Worm (Caenorhabditis elegans) whole organism, L4/young adult: ENCODE measurements around the gene mam-4.
A peak's percentile ranks its signal among the peaks of the same experiment; 100 is the strongest.

Experiments used
- W03F9.2 ChIP-seq: fragments of 150-350 bp; optimal IDR thresholded peaks from 2 replicates; lab custom pipeline; 2014; ENCODE audit warnings: missing biosample characterization, missing genetic modification characterization
- dao-5 ChIP-seq: sonication (generic microtip); optimal IDR thresholded peaks from 2 replicates; lab custom pipeline; 2016; ENCODE audit warnings: missing genotype, missing genetic modification characterization, moderate library complexity, missing compliant biosample characterization
- him-1 ChIP-seq: sonication (generic microtip); optimal IDR thresholded peaks from 2 replicates; lab custom pipeline; 2016; ENCODE audit warnings: missing genotype, missing genetic modification reagents, missing genetic modification characterization, missing compliant biosample characterization

The mam-4 gene

DNA sequence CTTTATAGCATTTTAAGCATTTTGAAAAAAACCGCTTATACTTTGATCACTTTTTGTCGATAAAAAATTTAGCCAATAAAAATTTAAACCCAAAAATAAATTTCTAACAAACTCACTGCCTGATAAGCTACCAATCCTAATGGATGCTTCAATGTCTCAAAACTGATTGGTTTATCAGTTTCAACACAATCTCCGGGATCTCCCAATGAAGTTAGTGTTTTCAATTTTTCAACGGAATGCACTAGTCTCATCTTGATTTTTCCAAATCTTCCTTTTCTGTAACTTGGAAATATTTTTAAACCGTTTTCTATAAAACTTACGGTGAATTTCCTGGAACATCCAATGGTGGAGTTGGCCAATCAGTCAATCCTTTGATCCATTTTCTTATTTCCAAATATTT is 24.2 kb upstream of the mam-4 start:
- no peak for TF ChIP-seq W03F9.2 (tag; lab: Kevin White, UChicago)
- TF ChIP-seq dao-5 (tag; lab: Kevin White, UChicago): no peak
- TF ChIP-seq him-1 (tag; lab: Kevin White, UChicago): no peak

DNA sequence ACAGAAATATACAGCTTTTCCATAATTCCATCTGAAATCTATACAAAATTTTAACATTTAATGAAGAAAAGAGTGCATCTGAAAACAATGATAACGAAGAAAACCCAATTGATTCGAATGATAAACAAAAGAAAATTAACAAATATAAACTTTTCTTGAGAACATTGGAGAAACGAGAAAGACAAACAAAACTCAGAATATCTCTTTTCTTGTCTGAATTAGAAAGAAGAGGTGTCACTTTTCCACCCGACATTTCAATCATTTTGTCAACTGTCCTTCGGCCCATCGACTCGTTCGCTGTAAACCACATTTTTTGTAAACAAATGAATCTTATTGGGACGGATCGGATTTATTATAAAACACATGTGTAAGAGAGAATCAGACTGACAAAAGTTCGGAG is 22.0 kb upstream of the mam-4 start, which contains the start of gene bgal-1:
Gene bgal-1, minus strand, starts transcription at position 38 of the 400 bp plus-strand sequence.
- TF ChIP-seq W03F9.2 (tag; lab: Kevin White, UChicago) (no peak), him-1 (tag; lab: Kevin White, UChicago) (no peak), dao-5 (tag; lab: Kevin White, UChicago) (no peak)

DNA sequence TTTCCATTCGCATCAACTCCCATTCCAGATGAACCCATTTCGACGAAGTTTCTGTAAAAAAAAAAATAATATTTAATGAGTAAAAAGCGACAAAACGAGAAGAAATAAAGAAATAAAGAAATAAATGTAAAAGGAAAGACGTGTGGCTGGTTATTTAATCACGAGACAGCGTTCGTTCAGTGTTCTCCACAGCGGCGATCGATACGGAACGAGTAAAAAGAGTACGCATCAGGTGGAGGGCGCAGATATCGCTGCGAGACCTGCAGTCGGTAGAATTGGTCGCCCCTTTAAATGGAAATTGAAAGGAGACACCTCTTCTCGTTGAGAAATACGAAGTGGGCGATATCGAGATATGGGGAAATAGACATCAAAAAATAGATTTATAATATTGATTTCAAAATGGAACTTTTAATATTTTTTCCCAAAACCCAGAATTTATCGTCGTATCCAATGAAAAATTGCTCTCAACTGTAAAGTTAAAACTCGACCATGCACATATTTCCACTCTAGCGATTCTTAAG is 19.2 kb upstream of the mam-4 start, which contains the start of gene pqn-70:
Gene pqn-70, minus strand, starts transcription at position 51 of the 521 bp plus-strand sequence.
- TF ChIP-seq him-1 (tag; lab: Kevin White, UChicago): peak; percentile 66
- peak; percentile 72 for TF ChIP-seq W03F9.2 (tag; lab: Kevin White, UChicago)
- no peak for TF ChIP-seq dao-5 (tag; lab: Kevin White, UChicago)

DNA sequence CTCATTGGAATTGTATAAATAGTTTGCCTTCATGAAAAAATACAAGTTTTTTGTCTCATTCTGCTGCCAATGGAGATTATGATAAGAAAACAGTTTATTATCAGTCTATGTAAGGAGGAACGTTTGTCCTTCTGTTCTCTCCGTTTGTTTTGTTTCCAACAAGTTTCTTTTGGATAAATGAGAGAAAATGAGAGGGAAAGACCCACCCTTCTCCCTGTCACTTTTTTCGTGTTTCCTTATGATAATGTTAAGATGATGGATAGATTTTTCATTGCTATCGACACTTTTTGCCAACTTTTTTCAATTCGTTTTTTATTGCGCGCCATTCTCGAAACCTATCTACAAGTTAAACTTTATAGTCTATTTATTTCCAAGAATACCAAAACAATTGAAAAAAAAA is 16.8 kb upstream of the mam-4 start:
- TF ChIP-seq dao-5 (tag; lab: Kevin White, UChicago) (no peak), W03F9.2 (tag; lab: Kevin White, UChicago) (no peak), him-1 (tag; lab: Kevin White, UChicago) (no peak)

DNA sequence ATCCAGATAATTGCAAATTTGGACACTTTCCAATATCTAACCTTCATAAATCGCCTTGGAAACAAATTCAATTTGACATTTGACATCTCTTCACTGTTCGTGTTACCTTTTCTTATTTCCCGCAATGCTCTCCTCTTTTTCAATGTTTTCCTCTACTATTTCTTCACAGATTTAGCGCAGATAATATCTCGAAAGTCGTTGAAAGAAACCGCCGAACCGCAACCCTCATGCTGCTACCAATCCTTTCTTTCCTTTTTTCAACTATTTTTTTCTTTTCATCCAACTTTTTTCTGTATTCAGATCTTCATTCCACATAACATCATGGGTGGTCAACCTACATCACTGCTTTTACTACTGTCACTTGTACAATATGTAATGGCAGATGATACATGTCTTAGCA is 13.6 kb upstream of the mam-4 start, which contains the start of gene T19B10.5:
Gene T19B10.5, plus strand, starts transcription at position 301 of the 400 bp plus-strand sequence.
- no peak for TF ChIP-seq dao-5 (tag; lab: Kevin White, UChicago)
- TF ChIP-seq W03F9.2 (tag; lab: Kevin White, UChicago): no peak
- TF ChIP-seq him-1 (tag; lab: Kevin White, UChicago): no peak

DNA sequence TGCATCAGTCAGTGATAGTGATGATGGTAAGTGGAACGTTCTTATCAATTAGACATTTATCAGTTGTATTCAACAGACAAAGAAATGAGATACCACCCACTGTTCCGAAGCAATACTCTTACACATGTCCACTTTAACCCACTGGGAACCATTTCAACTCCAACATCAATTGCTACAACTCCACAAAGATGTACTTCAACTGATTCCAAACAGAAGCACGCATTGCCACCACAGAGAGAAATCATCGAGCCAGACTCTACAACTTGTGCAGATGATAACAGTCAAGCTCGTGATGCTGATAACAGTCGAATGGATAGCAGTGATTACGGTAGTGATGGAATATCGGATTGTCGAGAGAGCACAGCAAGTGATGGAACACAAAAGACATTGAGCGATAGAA is 12.1 kb upstream of the mam-4 start:
- TF ChIP-seq him-1 (tag; lab: Kevin White, UChicago) (no peak), dao-5 (tag; lab: Kevin White, UChicago) (no peak), W03F9.2 (tag; lab: Kevin White, UChicago) (no peak)

DNA sequence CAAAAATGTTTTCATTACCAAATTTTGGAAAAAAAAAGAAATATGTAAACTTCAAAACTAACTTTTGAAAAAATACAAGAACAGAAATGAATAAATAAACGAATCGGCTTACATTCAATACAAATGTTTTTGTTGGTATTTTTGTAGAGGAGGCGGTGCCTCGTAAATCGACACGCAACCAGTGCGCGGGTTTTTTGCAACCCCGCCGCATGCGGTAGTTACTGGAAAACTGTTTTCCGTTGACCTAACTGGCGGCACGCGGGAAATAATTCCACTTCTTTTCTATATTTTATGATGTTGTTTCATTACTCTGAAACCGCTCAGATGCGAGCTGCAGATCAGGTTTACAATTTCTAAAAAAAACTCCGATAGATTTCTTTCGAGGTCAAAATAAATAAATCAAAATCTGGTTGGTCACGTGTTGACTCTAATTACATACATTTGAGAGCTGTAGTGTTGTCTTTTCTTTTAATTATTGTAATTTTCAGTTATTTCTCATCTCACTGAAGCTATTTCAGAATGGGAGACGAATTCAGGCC is 8.7 kb upstream of the mam-4 start, which contains the start of the genes dvc-1 and ima-1:
Gene dvc-1, minus strand, starts transcription at position 145 of the 539 bp plus-strand sequence.
Gene ima-1, plus strand, starts transcription at position 489 of the 539 bp plus-strand sequence.
- TF ChIP-seq him-1 (tag; lab: Kevin White, UChicago) (no peak), W03F9.2 (tag; lab: Kevin White, UChicago) (no peak)

DNA sequence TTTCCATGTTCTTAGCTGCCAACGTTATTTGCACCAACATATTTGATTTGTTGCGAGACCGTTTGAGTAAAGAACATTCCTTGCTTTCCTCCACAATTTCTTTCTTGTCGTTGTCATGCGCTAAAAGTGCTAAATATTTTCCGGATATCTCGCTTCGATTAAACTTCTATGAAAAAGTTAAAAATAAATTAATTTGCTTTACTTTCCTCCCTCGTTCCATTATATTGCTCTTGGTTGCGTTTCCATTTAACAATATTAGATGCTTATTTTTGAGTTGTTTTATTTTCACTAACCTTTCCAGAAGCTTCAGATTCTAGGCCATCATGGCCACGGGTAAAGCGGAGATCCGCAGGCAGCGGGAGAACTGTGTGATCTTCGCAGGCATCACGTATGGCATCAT is 6.4 kb upstream of the mam-4 start, which contains the start of gene pgap-1:
Gene pgap-1, plus strand, starts transcription at position 301 of the 400 bp plus-strand sequence.
- TF ChIP-seq him-1 (tag; lab: Kevin White, UChicago) (no peak), dao-5 (tag; lab: Kevin White, UChicago) (no peak), W03F9.2 (tag; lab: Kevin White, UChicago) (no peak)

DNA sequence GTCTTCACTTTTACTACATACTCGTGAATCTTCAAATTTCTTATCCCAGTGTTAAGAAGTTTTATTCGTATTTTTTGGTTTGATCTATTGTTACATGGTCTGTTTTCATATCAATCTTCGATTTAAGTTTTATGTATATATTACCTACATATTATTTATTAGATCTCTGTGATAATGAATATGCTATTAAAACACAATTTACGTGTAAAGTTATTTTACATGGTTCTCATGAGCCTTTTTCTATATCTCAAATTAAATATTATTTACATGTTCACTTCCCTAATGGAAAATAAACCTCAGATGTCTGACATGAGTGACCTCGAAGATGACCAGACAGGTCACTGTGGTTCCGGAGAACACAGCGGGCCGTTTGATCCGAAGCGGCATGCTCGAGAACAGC is 3.4 kb upstream of the mam-4 start, which contains the start of gene mxl-1:
Gene mxl-1, plus strand, starts transcription at position 301 of the 400 bp plus-strand sequence.
- TF ChIP-seq W03F9.2 (tag; lab: Kevin White, UChicago) (no peak), dao-5 (tag; lab: Kevin White, UChicago) (no peak), him-1 (tag; lab: Kevin White, UChicago) (no peak)

DNA sequence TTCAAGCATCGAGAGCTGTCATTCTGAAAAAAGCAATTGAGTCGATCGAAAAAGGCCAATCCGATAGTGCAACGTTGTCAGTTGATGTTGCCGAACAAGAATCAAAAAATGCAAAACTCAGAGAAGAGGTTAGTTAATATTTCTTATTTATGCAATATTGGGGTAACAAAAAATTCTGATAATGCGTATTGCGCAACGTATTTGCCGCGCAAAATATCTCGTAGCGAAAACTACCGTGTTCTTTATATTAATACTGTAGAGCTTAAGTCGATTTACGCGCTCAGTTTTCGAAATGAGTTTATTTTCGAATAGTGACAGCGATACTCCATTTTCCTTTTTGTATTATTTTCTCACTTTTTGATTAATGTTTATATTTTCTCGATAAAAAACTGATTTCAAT is 2.9 kb upstream of the mam-4 start:
- no peak for TF ChIP-seq him-1 (tag; lab: Kevin White, UChicago)
- no peak for TF ChIP-seq W03F9.2 (tag; lab: Kevin White, UChicago)
- TF ChIP-seq dao-5 (tag; lab: Kevin White, UChicago): no peak

DNA sequence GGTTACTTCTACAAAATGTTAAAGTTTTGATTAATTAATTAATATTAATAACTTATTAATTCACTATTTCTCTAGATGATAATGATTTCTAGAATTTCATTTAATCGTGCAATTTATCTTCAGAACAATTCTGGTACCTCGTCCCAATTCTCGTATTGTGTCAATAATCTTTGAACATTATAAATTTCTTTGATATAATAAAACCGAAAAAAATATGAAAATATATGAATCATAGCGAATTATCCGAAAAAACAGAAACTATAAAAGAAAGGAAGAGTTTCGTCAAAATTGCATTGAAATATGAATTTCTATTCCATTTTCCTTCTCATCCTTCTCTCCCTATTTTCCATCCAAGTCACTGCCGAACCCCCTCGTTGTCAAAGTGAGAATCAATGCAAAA is 2.8 kb downstream of the mam-4 start, which contains the start of gene T19B10.12:
Gene T19B10.12, plus strand, starts transcription at position 301 of the 400 bp plus-strand sequence.
- TF ChIP-seq dao-5 (tag; lab: Kevin White, UChicago) (no peak), W03F9.2 (tag; lab: Kevin White, UChicago) (no peak), him-1 (tag; lab: Kevin White, UChicago) (no peak)

DNA sequence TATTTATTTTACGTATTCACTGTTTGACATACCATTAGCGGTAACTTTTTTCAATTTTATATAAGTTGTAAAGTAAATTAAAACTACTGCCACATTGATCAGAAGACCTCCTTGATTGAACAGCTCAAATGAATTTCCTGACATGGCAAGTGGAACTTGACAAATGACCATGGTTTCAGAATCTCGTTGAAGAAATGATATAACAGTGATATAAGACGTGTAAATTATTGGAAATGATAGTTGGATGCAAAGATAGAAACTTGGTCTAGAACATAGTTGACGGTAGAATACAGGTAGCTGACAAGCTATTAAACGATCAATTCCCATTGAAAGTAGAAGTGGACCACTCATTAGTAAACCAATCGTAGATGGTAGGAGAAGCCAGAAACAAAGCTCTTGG is 3.9 kb downstream of the mam-4 start:
- no peak for TF ChIP-seq him-1 (tag; lab: Kevin White, UChicago)
- no peak for TF ChIP-seq W03F9.2 (tag; lab: Kevin White, UChicago)
- no peak for TF ChIP-seq dao-5 (tag; lab: Kevin White, UChicago)

DNA sequence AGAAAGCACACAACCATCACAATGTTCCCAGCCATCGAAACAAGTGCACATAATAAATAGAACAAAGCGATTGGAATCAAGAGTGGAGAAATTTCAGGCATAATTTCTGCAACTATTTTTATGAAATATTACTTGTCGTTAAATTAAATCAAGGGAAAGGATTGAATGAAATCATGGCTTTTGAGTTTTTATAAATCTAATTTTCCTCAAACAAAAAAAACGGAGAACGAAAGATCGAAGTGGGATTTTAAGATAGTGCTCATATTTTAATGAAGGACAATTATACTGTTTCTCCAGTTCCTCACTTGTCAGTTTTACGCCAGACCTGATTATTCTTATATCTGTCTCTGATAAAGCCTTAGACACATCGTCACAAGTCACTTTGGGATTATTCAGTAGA is 4.5 kb downstream of the mam-4 start, which contains the start of gene srsx-33:
Gene srsx-33, minus strand, starts transcription at position 101 of the 400 bp plus-strand sequence.
- TF ChIP-seq W03F9.2 (tag; lab: Kevin White, UChicago) (no peak), dao-5 (tag; lab: Kevin White, UChicago) (no peak), him-1 (tag; lab: Kevin White, UChicago) (no peak)
